Worm (Caenorhabditis elegans) whole organism, L2 larva: ENCODE results near the gene R74.2.

Experiments used
- C34F6.9 ChIP-seq: fragments of 150-350 bp; optimal IDR thresholded peaks from 2 replicates; lab custom pipeline; 2014; ENCODE audit warnings: missing biosample characterization, missing genetic modification characterization
- F13H6.1 ChIP-seq: sonication (generic microtip); optimal IDR thresholded peaks from 2 replicates; lab custom pipeline; 2016; ENCODE audit warnings: missing genetic modification characterization, missing compliant biosample characterization
- R02D3.7 ChIP-seq: fragments of 150-350 bp; optimal IDR thresholded peaks from 2 replicates; lab custom pipeline; 2014; ENCODE audit warnings: missing biosample characterization, missing genetic modification characterization
- Y55F3AM.14 ChIP-seq: fragments of 200-800 bp; sonication (Bioruptor generic); optimal IDR thresholded peaks from 2 replicates; lab custom pipeline; 2018; ENCODE audit warnings: mild to moderate bottlenecking, missing genetic modification characterization, missing compliant biosample characterization
- ZK546.5 ChIP-seq: sonication (generic microtip); optimal IDR thresholded peaks from 2 replicates; lab custom pipeline; 2017; ENCODE audit warnings: missing biosample characterization, missing genetic modification characterization
- alr-1 ChIP-seq: fragments of 150-350 bp; optimal IDR thresholded peaks from 2 replicates; lab custom pipeline; 2014; ENCODE audit warnings: missing biosample characterization, missing genetic modification characterization
- aly-2 ChIP-seq: fragments of 150-350 bp; optimal IDR thresholded peaks from 2 replicates; lab custom pipeline; 2014; ENCODE audit warnings: missing biosample characterization, missing genetic modification characterization
- ama-1 ChIP-seq: fragments of 150-350 bp; optimal IDR thresholded peaks from 2 replicates; lab custom pipeline; 2018; ENCODE audit warnings: inconsistent platforms
- blmp-1 ChIP-seq: sonication (generic microtip); optimal IDR thresholded peaks from 2 replicates; lab custom pipeline; 2017; ENCODE audit warnings: missing genetic modification characterization, mild to moderate bottlenecking, missing compliant biosample characterization, antibody characterized with exemption, moderate library complexity; ENCODE audit not compliant: insufficient read depth
- ceh-16 ChIP-seq: fragments of 150-350 bp; optimal IDR thresholded peaks from 2 replicates; lab custom pipeline; 2014; ENCODE audit warnings: missing biosample characterization, missing genetic modification characterization
- ceh-82 ChIP-seq: fragments of 150-350 bp; optimal IDR thresholded peaks from 2 replicates; lab custom pipeline; 2014; ENCODE audit warnings: missing biosample characterization, missing genetic modification characterization
- crh-2 ChIP-seq: sonication (generic microtip); optimal IDR thresholded peaks from 2 replicates; lab custom pipeline; 2017; ENCODE audit warnings: missing biosample characterization, missing genetic modification characterization
- dmd-4 ChIP-seq: sonication (generic microtip); optimal IDR thresholded peaks from 2 replicates; lab custom pipeline; 2017; ENCODE audit warnings: missing biosample characterization, missing genetic modification characterization
- egl-27 ChIP-seq: sonication (generic microtip); optimal IDR thresholded peaks from 3 replicates; lab custom pipeline; 2017; ENCODE audit warnings: missing biosample characterization, missing genetic modification reagents, missing genetic modification characterization
- elt-1 ChIP-seq: fragments of 150-350 bp; optimal IDR thresholded peaks from 2 replicates; lab custom pipeline; 2014; ENCODE audit warnings: missing biosample characterization, missing genetic modification characterization
- elt-3 ChIP-seq: sonication (generic microtip); optimal IDR thresholded peaks from 2 replicates; lab custom pipeline; 2017; ENCODE audit warnings: missing biosample characterization, missing genetic modification characterization
- fos-1 ChIP-seq: fragments of 150-350 bp; optimal IDR thresholded peaks from 2 replicates; lab custom pipeline; 2014; ENCODE audit warnings: missing biosample characterization, missing genetic modification characterization
- gmeb-1 ChIP-seq: fragments of 150-350 bp; optimal IDR thresholded peaks from 2 replicates; lab custom pipeline; 2014; ENCODE audit warnings: missing biosample characterization, missing genetic modification characterization
- lin-11 ChIP-seq: fragments of 150-350 bp; sonication (generic microtip); optimal IDR thresholded peaks from 2 replicates; lab custom pipeline; 2014; ENCODE audit warnings: missing biosample characterization, missing genetic modification characterization, inconsistent platforms, mixed read lengths
- lin-13 ChIP-seq: fragments of 150-350 bp; optimal IDR thresholded peaks from 2 replicates; lab custom pipeline; 2014; ENCODE audit warnings: missing biosample characterization, missing genetic modification reagents, missing genetic modification characterization
- lin-39 ChIP-seq: fragments of 150-350 bp; optimal IDR thresholded peaks from 2 replicates; lab custom pipeline; 2014; ENCODE audit warnings: missing biosample characterization, missing genetic modification reagents, missing genetic modification characterization
- lsy-2 ChIP-seq, 2 experiments: fragments of 150-350 bp in 1 of 2; sonication (generic microtip) in 1 of 2; optimal IDR thresholded peaks; 2 replicates each; lab custom pipeline; 2014 to 2017; ENCODE audit warnings: missing biosample characterization in 2 of 2, missing genetic modification characterization in 2 of 2
- mab-5 ChIP-seq: fragments of 150-350 bp; optimal IDR thresholded peaks from 2 replicates; lab custom pipeline; 2014; ENCODE audit warnings: missing biosample characterization, missing genetic modification characterization
- mbf-1 ChIP-seq: sonication (generic microtip); optimal IDR thresholded peaks from 2 replicates; lab custom pipeline; 2017; ENCODE audit warnings: missing biosample characterization, missing genetic modification characterization
- mdl-1 ChIP-seq, 2 experiments: fragments of 150-350 bp in 1 of 2; sonication (generic microtip) in 1 of 2; optimal IDR thresholded peaks; 2 replicates each; lab custom pipeline; 2017; ENCODE audit warnings: missing biosample characterization in 2 of 2, missing genetic modification characterization in 2 of 2
- nhr-10 ChIP-seq: sonication (generic microtip); optimal IDR thresholded peaks from 2 replicates; lab custom pipeline; 2017; ENCODE audit warnings: missing biosample characterization, missing genetic modification characterization
- nhr-11 ChIP-seq: fragments of 150-350 bp; optimal IDR thresholded peaks from 2 replicates; lab custom pipeline; 2014; ENCODE audit warnings: missing biosample characterization, missing genetic modification characterization
- nhr-12 ChIP-seq: fragments of 150-350 bp; optimal IDR thresholded peaks from 2 replicates; lab custom pipeline; 2014; ENCODE audit warnings: missing biosample characterization, missing genetic modification characterization
- nhr-129 ChIP-seq: fragments of 150-350 bp; optimal IDR thresholded peaks from 2 replicates; lab custom pipeline; 2014; ENCODE audit warnings: missing biosample characterization, missing genetic modification characterization
- nhr-21 ChIP-seq: fragments of 150-350 bp; optimal IDR thresholded peaks from 2 replicates; lab custom pipeline; 2014; ENCODE audit warnings: missing biosample characterization, missing genetic modification characterization
- nhr-23 ChIP-seq: fragments of 150-350 bp; optimal IDR thresholded peaks from 2 replicates; lab custom pipeline; 2014; ENCODE audit warnings: missing biosample characterization, missing genetic modification reagents, missing genetic modification characterization
- nhr-237 ChIP-seq: fragments of 150-350 bp; optimal IDR thresholded peaks from 2 replicates; lab custom pipeline; 2014; ENCODE audit warnings: missing biosample characterization, missing genetic modification characterization
- nhr-25 ChIP-seq: fragments of 150-350 bp; sonication (generic microtip); optimal IDR thresholded peaks from 3 replicates; lab custom pipeline; 2014; ENCODE audit warnings: missing biosample characterization, missing genetic modification characterization
- nhr-6 ChIP-seq: fragments of 150-350 bp; optimal IDR thresholded peaks from 2 replicates; lab custom pipeline; 2014; ENCODE audit warnings: missing biosample characterization, missing genetic modification characterization
- nhr-77 ChIP-seq: fragments of 150-350 bp; optimal IDR thresholded peaks from 2 replicates; lab custom pipeline; 2014; ENCODE audit warnings: missing biosample characterization, missing genetic modification characterization
- peb-1 ChIP-seq: fragments of 150-350 bp; optimal IDR thresholded peaks from 2 replicates; lab custom pipeline; 2014; ENCODE audit warnings: missing biosample characterization, missing genetic modification characterization
- sem-4 ChIP-seq: fragments of 150-350 bp; optimal IDR thresholded peaks from 2 replicates; lab custom pipeline; 2014; ENCODE audit warnings: missing biosample characterization, missing genetic modification reagents, missing genetic modification characterization
- skn-1 ChIP-seq: sonication (generic microtip); optimal IDR thresholded peaks from 2 replicates; lab custom pipeline; 2017; ENCODE audit warnings: missing biosample characterization, missing genetic modification characterization
- sma-3 ChIP-seq: sonication (generic microtip); optimal IDR thresholded peaks from 2 replicates; lab custom pipeline; 2016; ENCODE audit warnings: missing genetic modification reagents, missing genetic modification characterization, missing compliant biosample characterization
- sma-9 ChIP-seq, 2 experiments: fragments of 150-350 bp in 1 of 2; sonication (generic microtip) in 1 of 2; optimal IDR thresholded peaks; 2 replicates each; lab custom pipeline; 2014 to 2016; ENCODE audit warnings: missing genetic modification characterization in 2 of 2, mild to moderate bottlenecking in 1 of 2, missing biosample characterization in 1 of 2, missing compliant biosample characterization in 1 of 2, missing genetic modification reagents in 1 of 2, moderate library complexity in 1 of 2
- snpc-4 ChIP-seq: fragments of 150-350 bp; optimal IDR thresholded peaks from 2 replicates; lab custom pipeline; 2014; ENCODE audit warnings: missing biosample characterization, missing genetic modification characterization
- unc-39 ChIP-seq: fragments of 150-350 bp; optimal IDR thresholded peaks from 2 replicates; lab custom pipeline; 2014; ENCODE audit warnings: missing biosample characterization, missing genetic modification characterization
- unc-55 ChIP-seq: fragments of 150-350 bp; sonication (generic microtip); optimal IDR thresholded peaks from 3 replicates; lab custom pipeline; 2014; ENCODE audit warnings: missing biosample characterization, missing genetic modification reagents, missing genetic modification characterization
- unc-62 ChIP-seq: fragments of 150-350 bp; optimal IDR thresholded peaks from 2 replicates; lab custom pipeline; 2014; ENCODE audit warnings: missing biosample characterization, missing genetic modification reagents, missing genetic modification characterization
- zag-1 ChIP-seq: fragments of 150-350 bp; optimal IDR thresholded peaks from 2 replicates; lab custom pipeline; 2014; ENCODE audit warnings: missing biosample characterization, missing genetic modification characterization
- ztf-1 ChIP-seq: fragments of 200-800 bp; sonication (Bioruptor generic); conservative IDR thresholded peaks from 2 replicates; pipeline ENCODE4 v1.3.6; 2022; ENCODE audit warnings: missing genetic modification characterization, missing compliant biosample characterization
- ztf-11 ChIP-seq: sonication (generic microtip); optimal IDR thresholded peaks from 2 replicates; lab custom pipeline; 2017; ENCODE audit warnings: missing biosample characterization, missing genetic modification characterization
- ztf-4 ChIP-seq: fragments of 150-350 bp; optimal IDR thresholded peaks from 2 replicates; lab custom pipeline; 2014; ENCODE audit warnings: missing biosample characterization, missing genetic modification characterization

Gene R74.2

DNA sequence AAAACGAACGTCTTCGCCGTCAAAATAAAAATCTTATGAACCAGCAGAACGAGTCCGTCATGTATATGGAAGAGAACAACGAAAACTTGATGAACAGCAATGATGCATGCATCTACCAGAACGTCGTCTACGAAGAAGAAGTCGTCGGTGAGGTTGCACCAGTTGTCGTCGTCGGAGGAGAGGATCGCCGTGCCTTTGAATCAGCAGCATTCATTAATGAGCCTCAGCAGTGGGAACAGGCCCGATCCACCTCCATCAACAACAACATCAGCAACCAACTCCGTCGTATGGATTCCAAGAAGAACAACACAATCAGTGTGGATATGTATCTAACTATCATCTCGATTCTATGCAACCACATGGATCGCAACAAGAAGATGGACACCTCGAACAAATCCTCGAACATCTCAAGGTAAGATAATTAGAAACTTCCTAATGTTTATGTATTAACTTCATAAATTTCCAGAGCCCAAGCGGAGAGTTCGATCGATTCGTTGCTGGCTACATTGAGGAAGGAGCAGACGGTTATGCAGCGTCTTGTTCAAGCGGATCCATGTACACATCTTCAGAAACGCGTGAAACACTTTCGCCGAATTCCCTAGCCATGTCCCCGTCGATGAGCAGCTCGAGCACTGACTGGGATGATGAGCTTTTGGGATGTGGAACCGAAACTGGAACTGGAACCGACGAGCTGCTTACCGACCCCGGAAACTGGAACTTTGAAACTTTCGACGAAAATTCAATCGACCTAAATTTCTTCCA is 6.6 kb downstream of the R74.2 start:
- peak; percentile 19 for TF ChIP-seq lin-13 (GFP tag; lab: Kevin White, UChicago)
- TF ChIP-seq nhr-6 = no peak
- TF ChIP-seq sem-4 = no peak
- no peak for TF ChIP-seq lin-39
- TF ChIP-seq nhr-23 (tag; lab: Kevin White, UChicago) = no peak
- TF ChIP-seq unc-39 = no peak
- TF ChIP-seq dmd-4 (tag; lab: Kevin White, UChicago) = no peak
- no peak for TF ChIP-seq R02D3.7 (tag; lab: Kevin White, UChicago)
- no peak for TF ChIP-seq ama-1

DNA sequence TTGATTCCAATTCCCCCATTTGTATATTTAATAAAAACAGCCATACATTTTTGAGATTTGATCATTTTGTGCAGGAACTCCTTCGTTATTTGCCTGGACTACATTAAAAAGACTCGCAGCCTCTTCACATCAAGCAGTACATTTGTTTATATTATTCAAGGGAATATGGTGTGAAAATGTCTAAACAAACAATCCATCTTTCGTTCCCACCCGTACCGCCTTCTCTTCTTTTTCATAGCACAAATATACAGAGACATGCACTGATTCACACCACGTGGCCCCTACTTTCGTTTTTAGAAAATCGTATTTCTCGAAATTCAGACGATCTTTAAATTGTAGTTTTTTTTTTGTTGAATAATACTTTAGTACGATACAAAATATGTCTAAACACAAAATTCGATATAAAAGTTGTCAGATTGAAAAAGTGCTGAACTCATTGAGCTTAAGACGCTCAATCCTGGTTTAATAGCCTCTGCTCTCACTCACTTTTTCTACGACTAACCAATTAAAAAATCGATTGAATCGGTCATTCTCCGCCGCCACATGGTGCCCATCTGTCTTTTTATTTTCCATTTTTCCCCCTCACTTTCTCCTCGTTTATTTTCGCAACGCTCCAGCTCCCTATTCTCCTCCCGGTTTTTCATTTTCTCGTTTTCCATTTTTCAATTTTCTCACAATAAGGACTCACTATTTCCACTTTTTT is 7.5 kb downstream of the R74.2 start:
- TF ChIP-seq lin-11 (tag; lab: Kevin White, UChicago) (no peak), nhr-6 (peak; percentile 28), nhr-237 (tag; lab: Kevin White, UChicago) (no peak), ceh-82 (tag; lab: Kevin White, UChicago) (no peak), fos-1 (peak; percentile 5), mbf-1 (tag; lab: Kevin White, UChicago) (no peak), crh-2 (tag; lab: Kevin White, UChicago) (peak; percentile 72), dmd-4 (tag; lab: Kevin White, UChicago) (no peak), gmeb-1 (tag; lab: Kevin White, UChicago) (peak; percentile 50), lsy-2 (tag; optimal IDR thresholded peaks at IDR 0.05; lab: Kevin White, UChicago) (peak; percentile 44 to 70), nhr-77 (tag; lab: Kevin White, UChicago) (no peak), ama-1 (peak; percentile 91), unc-39 (no peak), zag-1 (peak; percentile 10), nhr-23 (tag; lab: Kevin White, UChicago) (no peak), nhr-21 (tag; lab: Kevin White, UChicago) (peak; percentile 82), alr-1 (tag; lab: Kevin White, UChicago) (no peak), mab-5 (tag; lab: Kevin White, UChicago) (no peak), egl-27 (tag; lab: Kevin White, UChicago) (no peak), nhr-11 (no peak), unc-55 (GFP tag; lab: Kevin White, UChicago) (peak; percentile 31), lin-13 (GFP tag; lab: Kevin White, UChicago) (peak; percentile 68), Y55F3AM.14 (GFP tag; lab: Kevin White, UChicago) (peak; percentile 38), sma-3 (GFP tag; lab: Kevin White, UChicago) (peak; percentile 30), snpc-4 (tag; lab: Kevin White, UChicago) (no peak), R02D3.7 (tag; lab: Kevin White, UChicago) (no peak), lin-39 (no peak), ztf-4 (tag; lab: Kevin White, UChicago) (peak; percentile 88), ztf-1 (no peak), C34F6.9 (tag; lab: Kevin White, UChicago) (no peak), nhr-25 (peak; percentile 38), sma-9 (GFP tag; optimal IDR thresholded peaks at IDR 0.05; lab: Kevin White, UChicago) (peak; percentile 40), sma-9 (tag; optimal IDR thresholded peaks at IDR 0.05; lab: Kevin White, UChicago) (no peak), unc-62 (GFP tag; lab: Kevin White, UChicago) (no peak), skn-1 (tag; lab: Kevin White, UChicago) (no peak), nhr-10 (no peak), nhr-129 (tag; lab: Kevin White, UChicago) (peak; percentile 56), aly-2 (tag; lab: Kevin White, UChicago) (no peak), sem-4 (no peak), ztf-11 (tag; lab: Kevin White, UChicago) (no peak), nhr-12 (tag; lab: Kevin White, UChicago) (no peak), peb-1 (tag; lab: Kevin White, UChicago) (no peak), ZK546.5 (no peak), mdl-1 (tag; optimal IDR thresholded peaks at IDR 0.05; lab: Kevin White, UChicago) (no peak), elt-1 (no peak), ceh-16 (tag; lab: Kevin White, UChicago) (no peak), blmp-1 (tag; lab: Kevin White, UChicago) (no peak), elt-3 (no peak), F13H6.1 (peak; percentile 21)
